Worm (Caenorhabditis elegans) whole organism, L2 larva: ENCODE measurements around the gene ZK1067.3.

Experiments
- F13H6.1 ChIP-seq: sonication (generic microtip); optimal IDR thresholded peaks from 2 replicates; lab custom pipeline; 2016; ENCODE audit warnings: missing genetic modification characterization, missing compliant biosample characterization
- R02D3.7 ChIP-seq: fragments of 150-350 bp; optimal IDR thresholded peaks from 2 replicates; lab custom pipeline; 2014; ENCODE audit warnings: missing biosample characterization, missing genetic modification characterization
- ZK546.5 ChIP-seq: sonication (generic microtip); optimal IDR thresholded peaks from 2 replicates; lab custom pipeline; 2017; ENCODE audit warnings: missing biosample characterization, missing genetic modification characterization
- alr-1 ChIP-seq: fragments of 150-350 bp; optimal IDR thresholded peaks from 2 replicates; lab custom pipeline; 2014; ENCODE audit warnings: missing biosample characterization, missing genetic modification characterization
- aly-2 ChIP-seq: fragments of 150-350 bp; optimal IDR thresholded peaks from 2 replicates; lab custom pipeline; 2014; ENCODE audit warnings: missing biosample characterization, missing genetic modification characterization
- ama-1 ChIP-seq: fragments of 150-350 bp; optimal IDR thresholded peaks from 2 replicates; lab custom pipeline; 2018; ENCODE audit warnings: inconsistent platforms
- ceh-82 ChIP-seq: fragments of 150-350 bp; optimal IDR thresholded peaks from 2 replicates; lab custom pipeline; 2014; ENCODE audit warnings: missing biosample characterization, missing genetic modification characterization
- crh-2 ChIP-seq: sonication (generic microtip); optimal IDR thresholded peaks from 2 replicates; lab custom pipeline; 2017; ENCODE audit warnings: missing biosample characterization, missing genetic modification characterization
- dmd-4 ChIP-seq: sonication (generic microtip); optimal IDR thresholded peaks from 2 replicates; lab custom pipeline; 2017; ENCODE audit warnings: missing biosample characterization, missing genetic modification characterization
- egl-27 ChIP-seq: sonication (generic microtip); optimal IDR thresholded peaks from 3 replicates; lab custom pipeline; 2017; ENCODE audit warnings: missing biosample characterization, missing genetic modification reagents, missing genetic modification characterization
- elt-1 ChIP-seq: fragments of 150-350 bp; optimal IDR thresholded peaks from 2 replicates; lab custom pipeline; 2014; ENCODE audit warnings: missing biosample characterization, missing genetic modification characterization
- elt-3 ChIP-seq: sonication (generic microtip); optimal IDR thresholded peaks from 2 replicates; lab custom pipeline; 2017; ENCODE audit warnings: missing biosample characterization, missing genetic modification characterization
- fos-1 ChIP-seq: fragments of 150-350 bp; optimal IDR thresholded peaks from 2 replicates; lab custom pipeline; 2014; ENCODE audit warnings: missing biosample characterization, missing genetic modification characterization
- lin-11 ChIP-seq: fragments of 150-350 bp; sonication (generic microtip); optimal IDR thresholded peaks from 2 replicates; lab custom pipeline; 2014; ENCODE audit warnings: missing biosample characterization, missing genetic modification characterization, inconsistent platforms, mixed read lengths
- lin-39 ChIP-seq: fragments of 150-350 bp; optimal IDR thresholded peaks from 2 replicates; lab custom pipeline; 2014; ENCODE audit warnings: missing biosample characterization, missing genetic modification reagents, missing genetic modification characterization
- lsy-2 ChIP-seq, 2 experiments: fragments of 150-350 bp in 1 of 2; sonication (generic microtip) in 1 of 2; optimal IDR thresholded peaks; 2 replicates each; lab custom pipeline; 2014 to 2017; ENCODE audit warnings: missing biosample characterization in 2 of 2, missing genetic modification characterization in 2 of 2
- mab-5 ChIP-seq: fragments of 150-350 bp; optimal IDR thresholded peaks from 2 replicates; lab custom pipeline; 2014; ENCODE audit warnings: missing biosample characterization, missing genetic modification characterization
- mbf-1 ChIP-seq: sonication (generic microtip); optimal IDR thresholded peaks from 2 replicates; lab custom pipeline; 2017; ENCODE audit warnings: missing biosample characterization, missing genetic modification characterization
- mdl-1 ChIP-seq, 2 experiments: fragments of 150-350 bp in 1 of 2; sonication (generic microtip) in 1 of 2; optimal IDR thresholded peaks; 2 replicates each; lab custom pipeline; 2017; ENCODE audit warnings: missing biosample characterization in 2 of 2, missing genetic modification characterization in 2 of 2
- nhr-10 ChIP-seq: sonication (generic microtip); optimal IDR thresholded peaks from 2 replicates; lab custom pipeline; 2017; ENCODE audit warnings: missing biosample characterization, missing genetic modification characterization
- nhr-11 ChIP-seq: fragments of 150-350 bp; optimal IDR thresholded peaks from 2 replicates; lab custom pipeline; 2014; ENCODE audit warnings: missing biosample characterization, missing genetic modification characterization
- nhr-12 ChIP-seq: fragments of 150-350 bp; optimal IDR thresholded peaks from 2 replicates; lab custom pipeline; 2014; ENCODE audit warnings: missing biosample characterization, missing genetic modification characterization
- nhr-129 ChIP-seq: fragments of 150-350 bp; optimal IDR thresholded peaks from 2 replicates; lab custom pipeline; 2014; ENCODE audit warnings: missing biosample characterization, missing genetic modification characterization
- nhr-23 ChIP-seq: fragments of 150-350 bp; optimal IDR thresholded peaks from 2 replicates; lab custom pipeline; 2014; ENCODE audit warnings: missing biosample characterization, missing genetic modification reagents, missing genetic modification characterization
- nhr-237 ChIP-seq: fragments of 150-350 bp; optimal IDR thresholded peaks from 2 replicates; lab custom pipeline; 2014; ENCODE audit warnings: missing biosample characterization, missing genetic modification characterization
- nhr-25 ChIP-seq: fragments of 150-350 bp; sonication (generic microtip); optimal IDR thresholded peaks from 3 replicates; lab custom pipeline; 2014; ENCODE audit warnings: missing biosample characterization, missing genetic modification characterization
- nhr-6 ChIP-seq: fragments of 150-350 bp; optimal IDR thresholded peaks from 2 replicates; lab custom pipeline; 2014; ENCODE audit warnings: missing biosample characterization, missing genetic modification characterization
- nhr-77 ChIP-seq: fragments of 150-350 bp; optimal IDR thresholded peaks from 2 replicates; lab custom pipeline; 2014; ENCODE audit warnings: missing biosample characterization, missing genetic modification characterization
- peb-1 ChIP-seq: fragments of 150-350 bp; optimal IDR thresholded peaks from 2 replicates; lab custom pipeline; 2014; ENCODE audit warnings: missing biosample characterization, missing genetic modification characterization
- sma-9 ChIP-seq, 2 experiments: fragments of 150-350 bp in 1 of 2; sonication (generic microtip) in 1 of 2; optimal IDR thresholded peaks; 2 replicates each; lab custom pipeline; 2014 to 2016; ENCODE audit warnings: missing genetic modification characterization in 2 of 2, mild to moderate bottlenecking in 1 of 2, missing biosample characterization in 1 of 2, missing compliant biosample characterization in 1 of 2, missing genetic modification reagents in 1 of 2, moderate library complexity in 1 of 2
- snpc-4 ChIP-seq: fragments of 150-350 bp; optimal IDR thresholded peaks from 2 replicates; lab custom pipeline; 2014; ENCODE audit warnings: missing biosample characterization, missing genetic modification characterization
- unc-39 ChIP-seq: fragments of 150-350 bp; optimal IDR thresholded peaks from 2 replicates; lab custom pipeline; 2014; ENCODE audit warnings: missing biosample characterization, missing genetic modification characterization
- unc-55 ChIP-seq: fragments of 150-350 bp; sonication (generic microtip); optimal IDR thresholded peaks from 3 replicates; lab custom pipeline; 2014; ENCODE audit warnings: missing biosample characterization, missing genetic modification reagents, missing genetic modification characterization
- zag-1 ChIP-seq: fragments of 150-350 bp; optimal IDR thresholded peaks from 2 replicates; lab custom pipeline; 2014; ENCODE audit warnings: missing biosample characterization, missing genetic modification characterization
- ztf-1 ChIP-seq: fragments of 200-800 bp; sonication (Bioruptor generic); conservative IDR thresholded peaks from 2 replicates; pipeline ENCODE4 v1.3.6; 2022; ENCODE audit warnings: missing genetic modification characterization, missing compliant biosample characterization
- ztf-11 ChIP-seq: sonication (generic microtip); optimal IDR thresholded peaks from 2 replicates; lab custom pipeline; 2017; ENCODE audit warnings: missing biosample characterization, missing genetic modification characterization

ZK1067.3 gene

DNA sequence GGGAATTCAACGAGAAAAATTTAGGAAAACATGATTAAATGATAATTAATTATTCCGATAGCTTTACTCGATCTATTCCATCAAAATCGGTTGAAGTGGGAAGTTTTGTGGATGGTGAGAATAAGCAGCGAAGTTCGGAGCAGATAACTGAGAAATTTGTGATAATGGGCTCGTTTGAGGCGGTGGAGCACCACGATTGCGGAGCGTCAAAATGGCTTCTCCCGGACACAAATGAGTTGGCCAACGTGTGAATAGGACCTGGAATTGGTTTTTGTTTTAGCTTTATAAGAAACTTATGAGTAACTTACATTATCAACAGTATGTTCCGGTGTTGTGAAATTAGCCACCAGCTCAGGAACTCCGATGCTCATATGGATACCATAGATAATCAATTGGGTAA is 44.3 kb upstream of the ZK1067.3 start:
- TF ChIP-seq lin-39 (tag; lab: Kevin White, UChicago): no peak
- TF ChIP-seq mab-5 (tag; lab: Kevin White, UChicago): no peak
- no peak for TF ChIP-seq nhr-12 (tag; lab: Kevin White, UChicago)
- no peak for TF ChIP-seq nhr-129
- no peak for TF ChIP-seq ceh-82
- TF ChIP-seq lin-11 (tag; lab: Kevin White, UChicago): no peak
- TF ChIP-seq unc-39 (tag; lab: Kevin White, UChicago): no peak
- TF ChIP-seq ZK546.5 (tag; lab: Kevin White, UChicago): no peak
- no peak for TF ChIP-seq nhr-23 (tag; lab: Kevin White, UChicago)
- TF ChIP-seq peb-1: no peak
- no peak for TF ChIP-seq R02D3.7 (tag; lab: Kevin White, UChicago)
- TF ChIP-seq nhr-11 (tag; lab: Kevin White, UChicago): no peak
- TF ChIP-seq ama-1 (lab: Kevin White, UChicago): no peak

DNA sequence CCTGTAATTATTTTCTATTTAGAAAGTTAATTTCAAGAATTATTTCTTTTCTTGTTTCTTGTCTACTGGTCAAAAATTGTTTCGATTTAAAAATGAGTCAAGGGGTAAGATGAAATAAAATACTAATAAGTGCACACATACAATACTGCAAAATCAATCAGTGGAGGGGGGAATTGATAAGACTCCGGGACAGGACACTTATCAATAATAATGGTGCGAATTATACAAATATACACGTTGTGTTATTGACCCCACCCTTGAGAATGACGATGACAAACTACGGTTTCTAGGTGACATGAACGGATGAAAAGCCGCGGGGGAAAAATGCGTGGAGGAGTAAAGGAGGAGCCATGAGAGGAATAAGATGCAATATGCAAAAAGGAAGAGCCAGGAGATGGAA is 41.9 kb upstream of the ZK1067.3 start:
- TF ChIP-seq ztf-11 (tag; lab: Kevin White, UChicago) (no peak), lsy-2 (tag; optimal IDR thresholded peaks at IDR 0.05; lab: Kevin White, UChicago) (no peak), fos-1 (tag; lab: Kevin White, UChicago) (peak; percentile 92)
- TF ChIP-seq, all 48 proteins: peak for 1

DNA sequence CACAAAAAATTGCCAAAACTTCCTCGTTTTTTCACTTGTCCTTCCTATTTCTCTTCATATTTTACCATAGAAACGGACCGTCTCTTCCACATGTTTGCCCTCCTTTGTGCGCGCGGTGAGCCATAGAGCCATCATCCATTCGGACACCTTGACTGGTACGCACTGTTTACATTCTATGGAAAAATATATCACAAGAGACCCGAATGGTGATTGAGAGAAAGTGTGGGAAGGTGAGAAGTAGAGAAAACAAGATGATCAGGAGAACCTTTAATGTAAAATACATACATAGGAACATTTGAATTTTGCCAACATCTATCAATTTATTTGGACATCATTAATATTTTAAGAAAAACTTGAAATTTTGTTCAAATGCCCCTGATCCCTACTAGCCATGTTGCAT is 37.2 kb upstream of the ZK1067.3 start:
- TF ChIP-seq dmd-4: no peak
- no peak for TF ChIP-seq fos-1 (tag; lab: Kevin White, UChicago)
- TF ChIP-seq nhr-6: no peak
- no peak for TF ChIP-seq F13H6.1 (tag; lab: Kevin White, UChicago)
- TF ChIP-seq unc-39 (tag; lab: Kevin White, UChicago): no peak

ce11 chrII:9188380-9188779 is 34.7 kb upstream of the ZK1067.3 start, which contains the start of gene sym-2:
sym-2 (minus strand) TSS chrII:9188480.
- TF ChIP-seq elt-1 (tag; lab: Kevin White, UChicago): no peak
- no peak for TF ChIP-seq nhr-25 (tag; lab: Kevin White, UChicago)
- TF ChIP-seq crh-2 (tag; lab: Kevin White, UChicago): no peak
- no peak for TF ChIP-seq ztf-1 (GFP tag; lab: Robert Waterston, UW)
- no peak for TF ChIP-seq lsy-2 (tag; optimal IDR thresholded peaks at IDR 0.05; lab: Kevin White, UChicago)
- no peak for TF ChIP-seq fos-1 (tag; lab: Kevin White, UChicago)
- no peak for TF ChIP-seq snpc-4
- TF ChIP-seq peb-1: no peak
- no peak for TF ChIP-seq aly-2 (tag; lab: Kevin White, UChicago)
- TF ChIP-seq mbf-1 (tag; lab: Kevin White, UChicago): no peak
- TF ChIP-seq nhr-23 (tag; lab: Kevin White, UChicago): no peak
- no peak for TF ChIP-seq F13H6.1 (tag; lab: Kevin White, UChicago)
- no peak for TF ChIP-seq ama-1 (lab: Kevin White, UChicago)
- TF ChIP-seq nhr-10 (tag; lab: Kevin White, UChicago): no peak
- no peak for TF ChIP-seq egl-27 (tag; lab: Kevin White, UChicago)
- TF ChIP-seq alr-1 (tag; lab: Kevin White, UChicago): no peak
- no peak for TF ChIP-seq nhr-237
- no peak for TF ChIP-seq unc-55 (GFP tag; lab: Kevin White, UChicago)
- TF ChIP-seq ceh-82: no peak
- no peak for TF ChIP-seq nhr-129

ce11 chrII:9189648-9190047 is 33.4 kb upstream of the ZK1067.3 start:
- no peak for TF ChIP-seq nhr-10 (tag; lab: Kevin White, UChicago)
- no peak for TF ChIP-seq lin-11 (tag; lab: Kevin White, UChicago)
- no peak for TF ChIP-seq nhr-129
- peak; percentile 68 for TF ChIP-seq nhr-25 (tag; lab: Kevin White, UChicago)
- TF ChIP-seq nhr-77 (tag; lab: Kevin White, UChicago): no peak
- TF ChIP-seq mbf-1 (tag; lab: Kevin White, UChicago): no peak
- no peak for TF ChIP-seq mdl-1 (tag; optimal IDR thresholded peaks at IDR 0.05; lab: Kevin White, UChicago)
- peak; percentile 15 for TF ChIP-seq egl-27 (tag; lab: Kevin White, UChicago)
- TF ChIP-seq elt-3 (tag; lab: Kevin White, UChicago): no peak
- TF ChIP-seq ZK546.5 (tag; lab: Kevin White, UChicago): no peak
- TF ChIP-seq nhr-12 (tag; lab: Kevin White, UChicago): no peak
- no peak for TF ChIP-seq fos-1 (tag; lab: Kevin White, UChicago)
- TF ChIP-seq aly-2 (tag; lab: Kevin White, UChicago): no peak
- TF ChIP-seq zag-1 (tag; lab: Kevin White, UChicago): no peak
- TF ChIP-seq ceh-82: no peak
- peak; percentile 5 for TF ChIP-seq sma-9 (GFP tag; optimal IDR thresholded peaks at IDR 0.05; lab: Kevin White, UChicago)
- TF ChIP-seq sma-9 (tag; optimal IDR thresholded peaks at IDR 0.05; lab: Kevin White, UChicago): no peak
